Comparison of ENCODE assay signal across 1 fruit fly cellular context in the genomic region with DNA sequence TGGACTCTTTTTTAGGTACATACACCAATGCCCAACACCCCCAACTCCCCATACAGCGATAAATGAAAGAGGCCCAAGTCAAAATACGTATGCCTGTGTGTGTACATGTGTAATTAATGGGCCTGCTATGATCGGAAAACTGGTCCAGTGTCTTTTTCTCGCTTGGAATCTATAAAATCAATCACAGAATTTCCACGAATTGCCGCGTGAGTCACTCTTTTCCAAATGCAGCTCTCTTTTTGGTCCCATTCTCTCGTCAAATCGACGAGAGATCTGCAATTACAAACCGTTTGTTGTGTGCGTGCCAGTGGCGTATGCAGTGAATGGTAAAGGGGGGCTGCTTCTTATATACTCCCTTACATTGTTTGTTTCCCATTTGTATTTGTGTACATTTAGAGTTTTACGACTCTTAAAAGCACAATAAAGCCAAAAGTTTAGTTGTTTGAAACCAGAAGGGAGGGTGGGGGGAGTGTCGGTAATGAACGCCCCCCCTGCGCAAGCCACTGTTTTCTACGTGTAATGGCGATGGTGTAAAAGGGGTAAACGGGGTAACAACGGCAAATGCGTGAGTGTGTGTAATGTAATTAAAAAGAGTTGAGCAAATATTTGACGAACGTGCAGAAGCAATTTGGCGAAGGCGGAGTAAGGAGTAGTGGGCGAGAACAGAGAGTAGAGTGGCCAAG.
TF ChIP-seq lines count a peak whose summit lies in the region.

No protein-coding gene starts in this region.

TF ChIP-seq in whole organism, embryonic, 481 proteins besides CTCF, POLR2A, EP300 and RAD21 (continued from another document and continues in another):
- TF ChIP-seq grn (GFP tag; optimal IDR thresholded peaks at IDR 0.05; lab: Kevin White, UChicago) (peak; percentile 49), Mes4 (GFP tag; optimal IDR thresholded peaks at IDR 0.05; lab: Kevin White, UChicago) (peak; percentile 93), CG2116 (GFP tag; optimal IDR thresholded peaks at IDR 0.05; lab: Kevin White, UChicago) (peak; percentile 62), CG12744 (GFP tag; optimal IDR thresholded peaks at IDR 0.05; lab: Kevin White, UChicago) (peak; percentile 88), br (optimal IDR thresholded peaks at IDR 0.05; lab: Kevin White, UChicago) (no peak), H2.0 (GFP tag; IDR thresholded peaks at IDR 0.05; lab: Robert Waterston, UW) (peak; percentile 94), dmrt11E (tag; optimal IDR thresholded peaks at IDR 0.05; lab: Kevin White, UChicago) (peak; percentile 93), CG11695 (GFP tag; IDR thresholded peaks at IDR 0.05; lab: Robert Waterston, UW) (peak; percentile 90), Oaz (GFP tag; IDR thresholded peaks at IDR 0.05; lab: Robert Waterston, UW) (peak; percentile 93), prd (optimal IDR thresholded peaks at IDR 0.05; lab: Kevin White, UChicago) (no peak), prd (GFP tag; IDR thresholded peaks at IDR 0.05; lab: Robert Waterston, UW) (peak; percentile 98), bowl (GFP tag; IDR thresholded peaks at IDR 0.05; lab: Robert Waterston, UW) (peak; percentile 85), lbe (GFP tag; optimal IDR thresholded peaks at IDR 0.05; lab: Kevin White, UChicago) (peak; percentile 60), CG2120 (GFP tag; optimal IDR thresholded peaks at IDR 0.05; lab: Kevin White, UChicago) (peak; percentile 91), CG15479 (GFP tag; optimal IDR thresholded peaks at IDR 0.05; lab: Kevin White, UChicago) (no peak), gcm (GFP tag; optimal IDR thresholded peaks at IDR 0.05; lab: Kevin White, UChicago) (peak; percentile 94), Pdp1 (GFP tag; optimal IDR thresholded peaks at IDR 0.05; lab: Kevin White, UChicago) (peak; percentile 90 to 95), H15 (GFP tag; IDR thresholded peaks at IDR 0.05; lab: Robert Waterston, UW) (peak; percentile 92), E2f2 (GFP tag; IDR thresholded peaks at IDR 0.05; lab: Robert Waterston, UW) (peak; percentile 78), Asciz (GFP tag; optimal IDR thresholded peaks at IDR 0.05; lab: Kevin White, UChicago) (peak; percentile 76), GATAe (GFP tag; conservative IDR thresholded peaks at IDR 0.05; lab: Robert Waterston, UW) (peak; percentile 34; the same call in 1 of the 2 replicates), NC2β (GFP tag; optimal IDR thresholded peaks at IDR 0.05; lab: Kevin White, UChicago) (peak; percentile 90), insv (GFP tag; optimal IDR thresholded peaks at IDR 0.05; lab: Kevin White, UChicago) (peak; percentile 22 to 36), ci (GFP tag; IDR thresholded peaks at IDR 0.05; lab: Robert Waterston, UW) (peak; percentile 97), so (GFP tag; IDR thresholded peaks at IDR 0.05; lab: Robert Waterston, UW) (peak; percentile 92; the same call in 2 of the 3 replicates), Bdp1 (GFP tag; optimal IDR thresholded peaks at IDR 0.05; lab: Kevin White, UChicago) (peak; percentile 85), Ptx1 (GFP tag; IDR thresholded peaks at IDR 0.05; lab: Robert Waterston, UW) (peak; percentile 97), Awh (GFP tag; IDR thresholded peaks at IDR 0.05; lab: Robert Waterston, UW) (peak; percentile 95), CG13424 (tag; optimal IDR thresholded peaks at IDR 0.05; lab: Kevin White, UChicago) (peak; percentile 95), CG14965 (GFP tag; optimal IDR thresholded peaks at IDR 0.05; lab: Kevin White, UChicago; ENCODE audit: borderline replicate concordance) (peak; percentile 66), NK7.1 (GFP tag; optimal IDR thresholded peaks at IDR 0.05; lab: Kevin White, UChicago) (peak; percentile 89), sug (tag; optimal IDR thresholded peaks at IDR 0.05; lab: Kevin White, UChicago) (peak; percentile 83), CG6791 (GFP tag; IDR thresholded peaks at IDR 0.05; lab: Robert Waterston, UW; ENCODE audit: partially characterized antibody) (no peak), PHDP (tag; optimal IDR thresholded peaks at IDR 0.05; lab: Kevin White, UChicago) (peak; percentile 93), YL-1 (GFP tag; optimal IDR thresholded peaks at IDR 0.05; lab: Kevin White, UChicago) (peak; percentile 57), az2 (GFP tag; optimal IDR thresholded peaks at IDR 0.05; lab: Kevin White, UChicago) (peak; percentile 94), CG9437 (GFP tag; optimal IDR thresholded peaks at IDR 0.05; lab: Kevin White, UChicago) (peak; percentile 86), oc (tag; optimal IDR thresholded peaks at IDR 0.05; lab: Kevin White, UChicago) (peak; percentile 91), sima (GFP tag; optimal IDR thresholded peaks at IDR 0.05; lab: Kevin White, UChicago) (peak; percentile 85), row (GFP tag; IDR thresholded peaks at IDR 0.05; lab: Robert Waterston, UW) (peak; percentile 98), Atf-2 (GFP tag; optimal IDR thresholded peaks at IDR 0.05; lab: Kevin White, UChicago) (peak; percentile 90), CG6765 (GFP tag; optimal IDR thresholded peaks at IDR 0.05; lab: Kevin White, UChicago) (peak; percentile 80), CG14050 (GFP tag; IDR thresholded peaks at IDR 0.05; lab: Robert Waterston, UW) (peak; percentile 92), CG8478 (optimal IDR thresholded peaks at IDR 0.05; lab: Kevin White, UChicago) (no peak), tgo (GFP tag; IDR thresholded peaks at IDR 0.05; lab: Robert Waterston, UW) (peak; percentile 96), Med (GFP tag; lab: Kevin White, UChicago) (peak; percentile 99), Atf3 (GFP tag; optimal IDR thresholded peaks at IDR 0.05; lab: Kevin White, UChicago) (peak; percentile 96), Sin3A (optimal IDR thresholded peaks at IDR 0.05; lab: Kevin White, UChicago) (no peak), maf-S (GFP tag; optimal IDR thresholded peaks at IDR 0.05; lab: Kevin White, UChicago) (peak; percentile 90), CG43689 (GFP tag; IDR thresholded peaks at IDR 0.05; lab: Robert Waterston, UW) (peak; percentile 86), CG7963 (GFP tag; IDR thresholded peaks at IDR 0.05; lab: Robert Waterston, UW; ENCODE audit: partially characterized antibody) (no peak), kni (GFP tag; optimal IDR thresholded peaks at IDR 0.05; lab: Kevin White, UChicago) (peak; percentile 81), ems (GFP tag; optimal IDR thresholded peaks at IDR 0.05; lab: Kevin White, UChicago) (peak; percentile 94), Oli (tag; optimal IDR thresholded peaks at IDR 0.05; lab: Kevin White, UChicago) (peak; percentile 95), CG6683 (GFP tag; optimal IDR thresholded peaks at IDR 0.05; lab: Kevin White, UChicago) (peak; percentile 87), CG6254 (GFP tag; optimal IDR thresholded peaks at IDR 0.05; lab: Kevin White, UChicago) (peak; percentile 87), Ada2b (GFP tag; IDR thresholded peaks at IDR 0.05; lab: Robert Waterston, UW) (peak; percentile 93), CoRest (tag; optimal IDR thresholded peaks at IDR 0.05; lab: Kevin White, UChicago) (peak; percentile 96), Fer2 (tag; optimal IDR thresholded peaks at IDR 0.05; lab: Kevin White, UChicago) (peak; percentile 80), CG32767 (GFP tag; IDR thresholded peaks at IDR 0.05; lab: Robert Waterston, UW) (peak; percentile 91), CG3163 (GFP tag; optimal IDR thresholded peaks at IDR 0.05; lab: Kevin White, UChicago) (peak; percentile 81), corto (GFP tag; optimal IDR thresholded peaks at IDR 0.05; lab: Kevin White, UChicago) (no peak), lola (GFP tag; optimal IDR thresholded peaks at IDR 0.05; lab: Kevin White, UChicago) (peak in 1 of 3 experiments; percentile 90), CG7786 (GFP tag; optimal IDR thresholded peaks at IDR 0.05; lab: Kevin White, UChicago) (peak; percentile 94), sd (tag; optimal IDR thresholded peaks at IDR 0.05; lab: Kevin White, UChicago) (peak; percentile 83), CG18599 (GFP tag; optimal IDR thresholded peaks at IDR 0.05; lab: Kevin White, UChicago) (peak; percentile 93), CG1024 (GFP tag; IDR thresholded peaks at IDR 0.05; lab: Robert Waterston, UW) (peak; percentile 81), Bteb2 (GFP tag; optimal IDR thresholded peaks at IDR 0.05; lab: Kevin White, UChicago) (peak; percentile 84), Gug (GFP tag; IDR thresholded peaks at IDR 0.05; lab: Robert Waterston, UW) (peak; percentile 94), Gsc (GFP tag; IDR thresholded peaks at IDR 0.05; lab: Robert Waterston, UW) (peak; percentile 88), CG9609 (GFP tag; optimal IDR thresholded peaks at IDR 0.05; lab: Kevin White, UChicago) (peak; percentile 95), Usf (GFP tag; optimal IDR thresholded peaks at IDR 0.05; lab: Kevin White, UChicago) (peak; percentile 76), gfzf (GFP tag; optimal IDR thresholded peaks at IDR 0.05; lab: Kevin White, UChicago) (peak; percentile 5), Aef1 (GFP tag; IDR thresholded peaks at IDR 0.05; lab: Robert Waterston, UW) (peak; percentile 94), CG12391 (tag; optimal IDR thresholded peaks at IDR 0.05; lab: Kevin White, UChicago) (peak; percentile 94), CG6813 (GFP tag; optimal IDR thresholded peaks at IDR 0.05; lab: Kevin White, UChicago) (peak; percentile 93), pum (GFP tag; optimal IDR thresholded peaks at IDR 0.05; lab: Kevin White, UChicago) (peak; percentile 96), CG10543 (GFP tag; optimal IDR thresholded peaks at IDR 0.05; lab: Kevin White, UChicago) (peak; percentile 79), nom (GFP tag; optimal IDR thresholded peaks at IDR 0.05; lab: Kevin White, UChicago) (peak; percentile 85), CG11456 (GFP tag; IDR thresholded peaks at IDR 0.05; lab: Robert Waterston, UW) (peak; percentile 93), ssp (GFP tag; IDR thresholded peaks at IDR 0.05; lab: Robert Waterston, UW) (peak; percentile 86), Spps (tag; optimal IDR thresholded peaks at IDR 0.05; lab: Kevin White, UChicago) (peak; percentile 80), MESR4 (GFP tag; optimal IDR thresholded peaks at IDR 0.05; lab: Kevin White, UChicago) (peak; percentile 48), p53 (GFP tag; optimal IDR thresholded peaks at IDR 0.05; lab: Kevin White, UChicago) (peak; percentile 89), CG13624 (GFP tag; optimal IDR thresholded peaks at IDR 0.05; lab: Kevin White, UChicago) (peak; percentile 86), cg (GFP tag; optimal IDR thresholded peaks at IDR 0.05; lab: Kevin White, UChicago) (peak; percentile 83), HHEX (GFP tag; optimal IDR thresholded peaks at IDR 0.05; lab: Kevin White, UChicago) (peak; percentile 95), CG17612 (GFP tag; IDR thresholded peaks at IDR 0.05; lab: Robert Waterston, UW) (peak; percentile 71), jigr1 (GFP tag; IDR thresholded peaks at IDR 0.05; lab: Robert Waterston, UW) (peak; percentile 88; the same call in 2 of the 3 replicates), z (GFP tag; IDR thresholded peaks at IDR 0.05; lab: Robert Waterston, UW) (peak; percentile 65), CG7928 (GFP tag; optimal IDR thresholded peaks at IDR 0.05; lab: Kevin White, UChicago) (peak; percentile 47), CG17802 (tag; optimal IDR thresholded peaks at IDR 0.05; lab: Kevin White, UChicago) (peak; percentile 81), emc (GFP tag; optimal IDR thresholded peaks at IDR 0.05; lab: Kevin White, UChicago) (peak; percentile 71), CrebB (tag; optimal IDR thresholded peaks at IDR 0.05; lab: Kevin White, UChicago) (peak; percentile 85), CG32772 (GFP tag; IDR thresholded peaks at IDR 0.05; lab: Robert Waterston, UW) (peak; percentile 96), CG11085 (GFP tag; IDR thresholded peaks at IDR 0.05; lab: Robert Waterston, UW) (peak; percentile 78), nmo (GFP tag; optimal IDR thresholded peaks at IDR 0.05; lab: Kevin White, UChicago) (peak; percentile 94), unpg (GFP tag; optimal IDR thresholded peaks at IDR 0.05; lab: Kevin White, UChicago) (peak; percentile 95), CG18619 (GFP tag; optimal IDR thresholded peaks at IDR 0.05; lab: Kevin White, UChicago) (peak; percentile 91), NFAT (GFP tag; IDR thresholded peaks at IDR 0.05; lab: Robert Waterston, UW) (peak; percentile 86), CG9817 (tag; optimal IDR thresholded peaks at IDR 0.05; lab: Kevin White, UChicago) (peak; percentile 92), chn (GFP tag; optimal IDR thresholded peaks at IDR 0.05; lab: Kevin White, UChicago) (peak; percentile 94), exex (tag; optimal IDR thresholded peaks at IDR 0.05; lab: Kevin White, UChicago) (peak; percentile 66), HmgD (GFP tag; optimal IDR thresholded peaks at IDR 0.05; lab: Kevin White, UChicago) (peak; percentile 90), Fer1 (GFP tag; optimal IDR thresholded peaks at IDR 0.05; lab: Kevin White, UChicago) (peak; percentile 94), NC2α (GFP tag; optimal IDR thresholded peaks at IDR 0.05; lab: Kevin White, UChicago) (peak; percentile 92), Deaf1 (tag; optimal IDR thresholded peaks at IDR 0.05; lab: Kevin White, UChicago) (peak; percentile 70), CG4282 (GFP tag; optimal IDR thresholded peaks at IDR 0.05; lab: Kevin White, UChicago) (peak; percentile 83), vvl (GFP tag; IDR thresholded peaks at IDR 0.05; lab: Robert Waterston, UW) (peak; percentile 96), Rx (GFP tag; IDR thresholded peaks at IDR 0.05; lab: Robert Waterston, UW) (peak; percentile 93), CG30403 (GFP tag; optimal IDR thresholded peaks at IDR 0.05; lab: Kevin White, UChicago) (peak; percentile 93), gro (GFP tag; optimal IDR thresholded peaks at IDR 0.05; lab: Kevin White, UChicago) (peak; percentile 84), CG9215 (GFP tag; IDR thresholded peaks at IDR 0.05; lab: Robert Waterston, UW) (peak; percentile 85), grau (tag; optimal IDR thresholded peaks at IDR 0.05; lab: Kevin White, UChicago) (peak; percentile 90), CG12236 (GFP tag; optimal IDR thresholded peaks at IDR 0.05; lab: Kevin White, UChicago) (peak; percentile 88), CG12219 (GFP tag; optimal IDR thresholded peaks at IDR 0.05; lab: Kevin White, UChicago) (peak; percentile 95), kay (GFP tag; optimal IDR thresholded peaks at IDR 0.05; lab: Kevin White, UChicago) (peak; percentile 89), BEAF-32 (GFP tag; optimal IDR thresholded peaks at IDR 0.05; lab: Kevin White, UChicago) (peak; percentile 2), run (tag; optimal IDR thresholded peaks at IDR 0.05; lab: Kevin White, UChicago) (peak; percentile 84), her (GFP tag; optimal IDR thresholded peaks at IDR 0.05; lab: Kevin White, UChicago) (peak; percentile 92), CG15011 (GFP tag; optimal IDR thresholded peaks at IDR 0.05; lab: Kevin White, UChicago) (peak; percentile 84), Drgx (GFP tag; IDR thresholded peaks at IDR 0.05; lab: Robert Waterston, UW) (peak; percentile 96), CG11398 (GFP tag; optimal IDR thresholded peaks at IDR 0.05; lab: Kevin White, UChicago) (peak; percentile 90), ind (GFP tag; optimal IDR thresholded peaks at IDR 0.05; lab: Kevin White, UChicago) (peak; percentile 93)
